Worm (Caenorhabditis elegans) whole organism, L1 larva: ENCODE measurements around the gene str-238.

ENCODE experiments used
- C04F5.9 ChIP-seq: sonication (generic microtip); optimal IDR thresholded peaks from 2 replicates; lab custom pipeline; 2016; ENCODE audit warnings: missing genetic modification characterization, missing compliant biosample characterization
- C16A3.4 ChIP-seq: fragments of 150-350 bp; optimal IDR thresholded peaks from 2 replicates; lab custom pipeline; 2014; ENCODE audit warnings: missing biosample characterization, missing genetic modification characterization
- F16B12.6 ChIP-seq: fragments of 150-350 bp; optimal IDR thresholded peaks from 2 replicates; lab custom pipeline; 2014; ENCODE audit warnings: missing biosample characterization, missing genetic modification characterization
- Y116A8C.19 ChIP-seq: sonication (generic microtip); optimal IDR thresholded peaks from 2 replicates; lab custom pipeline; 2016; ENCODE audit warnings: missing compliant biosample characterization, missing genetic modification characterization, borderline replicate concordance
- alr-1 ChIP-seq: fragments of 200-800 bp; sonication (Bioruptor generic); optimal IDR thresholded peaks from 2 replicates; lab custom pipeline; 2018; ENCODE audit warnings: borderline replicate concordance, mild to moderate bottlenecking, missing genetic modification characterization, missing compliant biosample characterization
- aly-2 ChIP-seq: fragments of 150-350 bp; optimal IDR thresholded peaks from 2 replicates; lab custom pipeline; 2014; ENCODE audit warnings: missing biosample characterization, missing genetic modification characterization
- ama-1 ChIP-seq: fragments of 150-350 bp; optimal IDR thresholded peaks from 2 replicates; lab custom pipeline; 2014
- blmp-1 ChIP-seq: fragments of 150-350 bp; optimal IDR thresholded peaks from 2 replicates; lab custom pipeline; 2014; ENCODE audit warnings: missing biosample characterization, missing genetic modification characterization
- ceh-82 ChIP-seq, 3 experiments: fragments of 150-350 bp in 1 of 3; sonication (generic microtip) in 2 of 3; optimal IDR thresholded peaks; 2 replicates each; lab custom pipeline; 2014 to 2017; ENCODE audit warnings: missing biosample characterization in 3 of 3, missing genetic modification characterization in 3 of 3
- ceh-90 ChIP-seq: sonication (generic microtip); optimal IDR thresholded peaks from 2 replicates; lab custom pipeline; 2016; ENCODE audit warnings: missing genetic modification characterization, missing compliant biosample characterization
- egl-13 ChIP-seq: sonication (generic microtip); optimal IDR thresholded peaks from 2 replicates; lab custom pipeline; 2016; ENCODE audit warnings: missing genotype, missing genetic modification reagents, missing genetic modification characterization, missing compliant biosample characterization
- elt-2 ChIP-seq: sonication (generic microtip); optimal IDR thresholded peaks from 2 replicates; lab custom pipeline; 2016; ENCODE audit warnings: missing genetic modification characterization, mild to moderate bottlenecking, inconsistent platforms, missing compliant biosample characterization, missing genetic modification reagents
- elt-3 ChIP-seq, 6 experiments: fragments of 150-350 bp in 1 of 6; sonication (generic microtip); optimal IDR thresholded peaks; 2 replicates each; lab custom pipeline; 2017 to 2018; ENCODE audit warnings: missing biosample characterization in 6 of 6, missing genetic modification characterization in 6 of 6, inconsistent platforms in 1 of 6
- ets-5 ChIP-seq: fragments of 200-800 bp; sonication (Bioruptor generic); IDR thresholded peaks from 2 replicates; pipeline ENCODE4 v1.3.6; 2022; ENCODE audit warnings: missing genetic modification characterization, missing compliant biosample characterization
- fkh-10 ChIP-seq: sonication (generic microtip); optimal IDR thresholded peaks from 2 replicates; lab custom pipeline; 2017; ENCODE audit warnings: missing biosample characterization, missing genetic modification reagents, missing genetic modification characterization
- fos-1 ChIP-seq: fragments of 150-350 bp; optimal IDR thresholded peaks from 2 replicates; lab custom pipeline; 2014; ENCODE audit warnings: missing biosample characterization, missing genetic modification characterization
- hlh-17 ChIP-seq: fragments of 200-800 bp; sonication (Bioruptor generic); optimal IDR thresholded peaks from 2 replicates; lab custom pipeline; 2018; ENCODE audit warnings: missing genetic modification characterization, mild to moderate bottlenecking, missing compliant biosample characterization, moderate library complexity, borderline replicate concordance
- hpl-2 ChIP-seq: fragments of 150-350 bp; optimal IDR thresholded peaks from 2 replicates; lab custom pipeline; 2014; ENCODE audit warnings: missing biosample characterization, missing genetic modification reagents, missing genetic modification characterization
- irx-1 ChIP-seq: sonication (generic microtip); optimal IDR thresholded peaks from 2 replicates; lab custom pipeline; 2016; ENCODE audit warnings: missing genetic modification characterization, missing compliant biosample characterization
- isw-1 ChIP-seq: fragments of 200-800 bp; sonication (Bioruptor generic); IDR thresholded peaks from 2 replicates; pipeline ENCODE4 v1.3.6; 2022; ENCODE audit warnings: missing genetic modification characterization, missing compliant biosample characterization
- jun-1 ChIP-seq: fragments of 150-350 bp; optimal IDR thresholded peaks from 2 replicates; lab custom pipeline; 2014; ENCODE audit warnings: missing biosample characterization, missing genetic modification reagents, missing genetic modification characterization
- lin-14 ChIP-seq: fragments of 200-800 bp; sonication (Bioruptor generic); optimal IDR thresholded peaks from 2 replicates; lab custom pipeline; 2018; ENCODE audit warnings: mild to moderate bottlenecking, missing genetic modification characterization, moderate library complexity, missing compliant biosample characterization
- lir-3 ChIP-seq: sonication (generic microtip); optimal IDR thresholded peaks from 2 replicates; lab custom pipeline; 2016; ENCODE audit warnings: mild to moderate bottlenecking, missing genetic modification characterization, moderate library complexity, missing compliant biosample characterization; ENCODE audit not compliant: poor library complexity
- lsy-2 ChIP-seq, 2 experiments: fragments of 150-350 bp; optimal IDR thresholded peaks; 2 replicates each; lab custom pipeline; 2014; ENCODE audit warnings: missing biosample characterization in 2 of 2, missing genetic modification characterization in 2 of 2
- mab-9 ChIP-seq: fragments of 200-800 bp; sonication (Bioruptor generic); IDR thresholded peaks from 2 replicates; pipeline ENCODE4 v1.3.6; 2022; ENCODE audit warnings: missing genetic modification reagents, missing genetic modification characterization, missing compliant biosample characterization
- mdl-1 ChIP-seq, 2 experiments: fragments of 150-350 bp; optimal IDR thresholded peaks; 2 replicates each; lab custom pipeline; 2014 to 2017; ENCODE audit warnings: missing biosample characterization in 2 of 2, missing genetic modification characterization in 2 of 2, inconsistent platforms in 1 of 2
- mef-2 ChIP-seq: fragments of 150-350 bp; optimal IDR thresholded peaks from 2 replicates; lab custom pipeline; 2014; ENCODE audit warnings: missing biosample characterization, missing genetic modification characterization
- nhr-19 ChIP-seq: fragments of 200-800 bp; sonication (Bioruptor generic); conservative IDR thresholded peaks from 2 replicates; pipeline ENCODE4 v1.3.6; 2022; ENCODE audit warnings: missing genetic modification characterization, missing compliant biosample characterization
- nhr-28 ChIP-seq: fragments of 150-350 bp; optimal IDR thresholded peaks from 2 replicates; lab custom pipeline; 2014; ENCODE audit warnings: missing biosample characterization, missing genetic modification characterization
- nhr-71 ChIP-seq: sonication (generic microtip); optimal IDR thresholded peaks from 2 replicates; lab custom pipeline; 2016; ENCODE audit warnings: mild to moderate bottlenecking, missing genetic modification characterization, moderate library complexity, missing compliant biosample characterization
- nhr-85 ChIP-seq: sonication (generic microtip); peaks from one replicate; lab custom pipeline; 2016; ENCODE audit warnings: missing genetic modification characterization, inconsistent platforms, missing compliant biosample characterization
- pax-3 ChIP-seq: fragments of 200-800 bp; sonication (Bioruptor generic); optimal IDR thresholded peaks from 2 replicates; lab custom pipeline; 2018; ENCODE audit warnings: mild to moderate bottlenecking, missing genetic modification characterization, moderate library complexity, missing compliant biosample characterization
- skn-1 ChIP-seq: fragments of 150-350 bp; optimal IDR thresholded peaks from 2 replicates; lab custom pipeline; 2014; ENCODE audit warnings: missing biosample characterization, missing genetic modification characterization
- snpc-4 ChIP-seq: fragments of 150-350 bp; optimal IDR thresholded peaks from 2 replicates; lab custom pipeline; 2014; ENCODE audit warnings: missing biosample characterization, missing genetic modification characterization
- snu-23 ChIP-seq: sonication (generic microtip); optimal IDR thresholded peaks from 2 replicates; lab custom pipeline; 2016; ENCODE audit warnings: missing genetic modification characterization, missing compliant biosample characterization
- sptf-1 ChIP-seq: fragments of 150-350 bp; optimal IDR thresholded peaks from 2 replicates; lab custom pipeline; 2014; ENCODE audit warnings: missing biosample characterization, missing genetic modification characterization
- sup-37 ChIP-seq: fragments of 200-800 bp; sonication (Bioruptor generic); optimal IDR thresholded peaks from 2 replicates; lab custom pipeline; 2018; ENCODE audit warnings: mild to moderate bottlenecking, missing genetic modification characterization, missing compliant biosample characterization
- swsn-7 ChIP-seq: sonication (generic microtip); optimal IDR thresholded peaks from 2 replicates; lab custom pipeline; 2016; ENCODE audit warnings: missing genetic modification characterization, missing compliant biosample characterization
- tlp-1 ChIP-seq: fragments of 150-350 bp; optimal IDR thresholded peaks from 2 replicates; lab custom pipeline; 2014; ENCODE audit warnings: missing biosample characterization, missing genetic modification characterization
- unc-62 ChIP-seq: fragments of 150-350 bp; optimal IDR thresholded peaks from 2 replicates; lab custom pipeline; 2014; ENCODE audit warnings: missing biosample characterization, missing genetic modification reagents, missing genetic modification characterization
- vab-15 ChIP-seq: sonication (generic microtip); optimal IDR thresholded peaks from 2 replicates; lab custom pipeline; 2017; ENCODE audit warnings: missing genotype, mild to moderate bottlenecking, missing genetic modification characterization, missing compliant biosample characterization
- xbp-1 ChIP-seq: sonication (generic microtip); optimal IDR thresholded peaks from 2 replicates; lab custom pipeline; 2016; ENCODE audit warnings: missing genetic modification characterization, missing compliant biosample characterization
- zag-1 ChIP-seq: fragments of 150-350 bp; optimal IDR thresholded peaks from 2 replicates; lab custom pipeline; 2014; ENCODE audit warnings: missing biosample characterization, missing genetic modification characterization
- ztf-11 ChIP-seq, 2 experiments: sonication (generic microtip); optimal IDR thresholded peaks; 2 replicates each; lab custom pipeline; 2016 to 2017; ENCODE audit warnings: missing genetic modification characterization in 2 of 2, missing biosample characterization in 1 of 2, missing compliant biosample characterization in 1 of 2
- ztf-4 ChIP-seq: fragments of 150-350 bp; optimal IDR thresholded peaks from 2 replicates; lab custom pipeline; 2014; ENCODE audit warnings: missing biosample characterization, missing genetic modification characterization

str-238 gene

DNA sequence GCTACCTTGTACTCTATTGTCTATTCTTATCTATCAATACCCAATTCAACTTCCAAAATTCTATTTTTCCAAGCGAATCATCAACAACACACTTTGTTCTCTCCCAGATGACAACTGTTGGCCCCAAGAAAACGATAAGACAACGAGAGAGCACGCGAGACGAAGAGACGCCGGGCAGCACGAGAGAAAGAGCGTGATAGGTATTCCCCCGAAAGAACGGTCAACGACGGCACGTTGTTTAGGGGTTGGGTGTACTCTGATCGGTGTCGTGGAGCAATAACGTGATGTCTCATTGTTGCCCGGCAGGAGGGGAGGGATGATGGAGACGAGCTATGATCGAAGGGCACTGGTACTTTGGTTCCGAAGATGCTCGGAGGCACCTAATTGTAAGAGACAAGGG is 33.5 kb upstream of the str-238 start (continued):
- TF ChIP-seq nhr-85 (tag; lab: Kevin White, UChicago) (peak; percentile 98), mdl-1 (tag; optimal IDR thresholded peaks at IDR 0.05; lab: Kevin White, UChicago) (peak; percentile 76 to 99), alr-1 (tag; lab: Kevin White, UChicago) (no peak), fos-1 (tag; lab: Kevin White, UChicago) (peak; percentile 18), ceh-82 (tag; optimal IDR thresholded peaks at IDR 0.05; lab: Kevin White, UChicago) (peak; percentile 25 to 51 (median 41)), egl-13 (peak; percentile 53), Y116A8C.19 (tag; lab: Kevin White, UChicago) (peak; percentile 11), C16A3.4 (peak; percentile 86), snu-23 (GFP tag; lab: Kevin White, UChicago) (peak; percentile 96), xbp-1 (tag; lab: Kevin White, UChicago) (peak; percentile 84), unc-62 (no peak), lir-3 (tag; lab: Kevin White, UChicago) (peak; percentile 86), lsy-2 (tag; optimal IDR thresholded peaks at IDR 0.05; lab: Kevin White, UChicago) (peak; percentile 77 to 83), jun-1 (peak; percentile 77), ztf-4 (tag; lab: Kevin White, UChicago) (peak; percentile 90), zag-1 (tag; lab: Kevin White, UChicago) (no peak), F16B12.6 (no peak), ztf-11 (tag; optimal IDR thresholded peaks at IDR 0.05; lab: Kevin White, UChicago) (peak in 1 of 2 experiments; percentile 86), mef-2 (tag; lab: Kevin White, UChicago) (peak; percentile 80), fkh-10 (no peak), lin-14 (GFP tag; lab: Kevin White, UChicago) (peak; percentile 100), vab-15 (tag; lab: Kevin White, UChicago) (peak; percentile 75), pax-3 (tag; lab: Kevin White, UChicago) (peak; percentile 75), irx-1 (tag; lab: Kevin White, UChicago) (peak; percentile 77), ama-1 (lab: Kevin White, UChicago) (peak; percentile 72), sup-37 (peak; percentile 94)
- TF ChIP-seq, all 84 proteins: peak for 56

DNA sequence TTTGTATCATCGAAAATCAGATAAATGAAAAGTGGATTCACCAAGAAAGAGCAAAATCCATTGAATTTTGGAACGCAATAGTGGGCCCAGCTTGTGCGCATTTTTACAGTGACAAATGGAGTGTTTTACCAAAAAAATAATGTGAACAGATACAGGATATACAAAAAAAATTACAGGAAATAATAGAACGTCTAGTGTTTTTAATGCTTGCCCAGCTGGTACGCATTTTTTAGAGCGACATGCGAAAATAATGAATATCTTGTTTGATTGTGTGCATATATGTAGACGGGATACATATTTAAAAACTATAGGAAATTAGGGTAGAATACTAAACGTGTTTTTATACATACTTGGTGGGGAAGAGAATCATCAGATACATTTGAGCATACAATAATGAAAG is 28.7 kb upstream of the str-238 start, which contains the start of gene srj-25:
TSS of gene srj-25 (minus strand) at position 101 of the 400 bp plus-strand sequence.
- TF ChIP-seq elt-2 (tag; lab: Kevin White, UChicago) (no peak), sptf-1 (tag; lab: Kevin White, UChicago) (no peak), ceh-82 (tag; optimal IDR thresholded peaks at IDR 0.05; lab: Kevin White, UChicago) (no peak), nhr-71 (no peak), elt-3 (tag; optimal IDR thresholded peaks at IDR 0.05; lab: Kevin White, UChicago) (no peak), swsn-7 (tag; lab: Kevin White, UChicago) (no peak), blmp-1 (no peak), nhr-85 (tag; lab: Kevin White, UChicago) (no peak), mdl-1 (tag; optimal IDR thresholded peaks at IDR 0.05; lab: Kevin White, UChicago) (no peak), snpc-4 (tag; lab: Kevin White, UChicago) (no peak), snu-23 (GFP tag; lab: Kevin White, UChicago) (no peak)

DNA sequence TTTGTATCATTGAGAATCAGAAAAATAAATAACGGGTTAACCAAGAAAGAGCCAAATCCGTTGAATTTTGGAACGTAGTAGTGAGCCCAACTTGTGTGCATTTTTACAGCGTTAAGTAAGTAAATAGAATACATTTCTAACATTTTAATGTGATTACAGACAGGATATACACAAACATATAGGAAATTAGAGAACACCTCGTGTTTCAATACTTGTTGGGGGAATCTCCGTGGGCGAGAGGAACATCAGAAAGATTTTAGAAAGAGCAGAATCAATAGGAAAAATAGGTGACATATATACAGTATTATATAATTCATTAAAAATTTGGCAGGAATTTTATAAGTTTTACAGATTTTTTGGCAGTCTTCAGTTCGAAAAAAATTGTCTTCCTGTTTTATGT is 26.1 kb upstream of the str-238 start, which contains the start of gene srj-24:
TSS of gene srj-24 (minus strand) at position 101 of the 400 bp plus-strand sequence.
- TF ChIP-seq nhr-19 (no peak), fos-1 (tag; lab: Kevin White, UChicago) (no peak), hpl-2 (GFP tag; lab: Kevin White, UChicago) (no peak), mab-9 (GFP tag; lab: Robert Waterston, UW) (no peak), ets-5 (GFP tag; lab: Robert Waterston, UW) (no peak), C04F5.9 (tag; lab: Kevin White, UChicago) (no peak), jun-1 (no peak), ceh-90 (tag; lab: Kevin White, UChicago) (no peak), ztf-4 (tag; lab: Kevin White, UChicago) (no peak), nhr-28 (tag; lab: Kevin White, UChicago) (no peak), hlh-17 (no peak), tlp-1 (tag; lab: Kevin White, UChicago) (no peak), aly-2 (tag; lab: Kevin White, UChicago) (no peak), lin-14 (GFP tag; lab: Kevin White, UChicago) (no peak), skn-1 (tag; lab: Kevin White, UChicago) (no peak), isw-1 (GFP tag; lab: Robert Waterston, UW) (no peak), snu-23 (GFP tag; lab: Kevin White, UChicago) (no peak)
